Fruit fly (Drosophila melanogaster) S2 (cell line): ENCODE data around the gene CG34332.

Experiments used
- CG8478 ChIP-seq: fragments of >200 bp; optimal IDR thresholded peaks from 2 replicates; lab custom pipeline; 2018
- CTCF ChIP-seq, 2 experiments: fragments of >200 bp; optimal IDR thresholded peaks; 2 replicates each; lab custom pipeline; 2018

DNA sequence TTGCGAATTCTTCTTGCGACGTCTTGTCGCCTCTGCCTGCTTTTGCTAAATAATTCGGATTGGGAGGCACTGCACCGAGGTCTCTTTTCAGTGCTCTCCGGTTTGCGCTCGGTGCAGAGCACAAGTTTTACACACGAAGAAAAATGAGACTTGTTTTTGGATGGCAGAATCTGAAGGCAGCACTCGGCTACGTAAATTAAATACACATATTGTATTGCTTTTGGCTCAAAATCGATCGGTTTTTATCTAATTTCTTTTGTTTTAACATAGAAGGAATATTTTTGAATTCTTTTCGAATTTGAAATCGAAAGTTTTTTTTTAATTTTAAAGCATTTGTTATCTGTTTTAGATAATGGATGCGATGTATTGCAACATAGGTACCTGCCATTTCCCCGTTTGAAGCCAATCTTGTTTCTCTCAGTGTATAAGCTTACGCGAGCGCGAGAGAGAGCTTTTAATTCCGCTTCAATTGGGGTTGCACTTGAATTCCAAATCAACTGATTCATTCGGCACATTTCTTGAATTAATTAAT, 32.7 kb downstream of the CG34332 start, which contains the start of gene AnxB10:
- no peak for TF ChIP-seq CG8478 (lab: Kevin White, UChicago)
- no peak for TF ChIP-seq CTCF (optimal IDR thresholded peaks at IDR 0.05; lab: Kevin White, UChicago)
